Worm (Caenorhabditis elegans) whole organism, dauer: Measurements from ENCODE around the gene Y73C8C.8.
"Not testable (repeated sequence)": the region's sequence is repeated elsewhere in the genome, so short reads cannot be mapped to it uniquely, and the experiment has no call there.

ENCODE experiments used
- unc-62 ChIP-seq: sonication (generic microtip); optimal IDR thresholded peaks from 2 replicates; lab custom pipeline; 2017; ENCODE audit warnings: missing biosample characterization, missing genetic modification reagents, missing genetic modification characterization

Gene Y73C8C.8

DNA sequence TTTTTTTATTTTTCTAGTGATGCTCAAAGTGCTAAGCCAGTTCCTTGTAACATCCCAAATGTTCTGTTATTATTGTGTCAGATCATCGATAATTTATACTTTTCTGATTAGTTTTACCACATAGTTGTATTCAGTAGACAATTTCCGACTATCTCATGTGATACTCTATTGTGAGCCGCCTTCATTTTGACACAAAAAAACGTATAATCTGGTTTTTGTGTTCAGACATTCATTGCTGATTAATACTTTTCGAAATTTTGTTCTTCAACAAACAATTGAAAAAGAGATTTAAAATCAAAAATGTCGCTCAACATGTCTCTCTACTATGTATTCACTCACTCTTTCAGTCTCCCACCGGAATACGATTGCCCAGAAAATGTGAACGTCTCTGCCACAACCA lies 32.2 kb downstream of the Y73C8C.8 start, which contains the start of gene srt-7:
srt-7 (plus strand) TSS at position 301 of the 400 bp plus-strand sequence.
- no peak for TF ChIP-seq unc-62 (GFP tag; lab: Kevin White, UChicago)

ce11 chrV:3080792-3081191 lies 32.9 kb downstream of the Y73C8C.8 start, which contains the start of gene srt-5:
Gene srt-5 (minus strand): TSS chrV:3080892.
- TF ChIP-seq unc-62 (GFP tag; lab: Kevin White, UChicago), result no peak

- TF ChIP-seq unc-62 (GFP tag; lab: Kevin White, UChicago), result no peak
Observed at ce11 chrV:3071548-3071947, 42.1 kb downstream of the Y73C8C.8 start, which contains the start of gene C50H11.13. Gene C50H11.13 (minus strand): TSS chrV:3071648.

ce11 chrV:3069101-3069500 lies 44.5 kb downstream of the Y73C8C.8 start, which contains the start of gene str-40:
Gene str-40 (minus strand): TSS chrV:3069201.
- no peak for TF ChIP-seq unc-62 (GFP tag; lab: Kevin White, UChicago)

DNA sequence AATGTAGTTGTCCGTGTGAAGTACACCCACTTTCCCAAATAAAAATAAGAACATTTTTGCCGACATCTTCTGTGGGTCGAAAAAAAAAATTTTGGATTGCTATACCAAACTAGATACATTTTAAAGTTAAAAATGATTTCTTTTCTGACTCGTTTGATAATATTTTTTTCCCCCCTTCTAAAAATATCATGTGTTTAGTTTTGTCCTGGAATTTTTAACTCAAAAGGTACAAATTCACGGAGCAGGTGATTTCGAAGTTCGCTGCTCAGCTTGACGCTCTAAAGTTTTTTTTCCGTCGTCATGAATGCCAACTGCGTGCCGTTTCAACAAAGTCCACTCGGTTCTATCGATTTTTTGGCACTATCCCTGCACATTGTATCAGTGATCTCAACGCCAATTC lies 47.7 kb downstream of the Y73C8C.8 start, which contains the start of gene srh-185:
srh-185 (plus strand) TSS at position 301 of the 400 bp plus-strand sequence.
- no peak for TF ChIP-seq unc-62 (GFP tag; lab: Kevin White, UChicago)

ce11 chrV:3064418-3064817 lies 49.2 kb downstream of the Y73C8C.8 start, which contains the start of gene srt-16:
Gene srt-16 (minus strand): TSS chrV:3064518.
- not testable (repeated sequence) for TF ChIP-seq unc-62 (GFP tag; lab: Kevin White, UChicago)

DNA sequence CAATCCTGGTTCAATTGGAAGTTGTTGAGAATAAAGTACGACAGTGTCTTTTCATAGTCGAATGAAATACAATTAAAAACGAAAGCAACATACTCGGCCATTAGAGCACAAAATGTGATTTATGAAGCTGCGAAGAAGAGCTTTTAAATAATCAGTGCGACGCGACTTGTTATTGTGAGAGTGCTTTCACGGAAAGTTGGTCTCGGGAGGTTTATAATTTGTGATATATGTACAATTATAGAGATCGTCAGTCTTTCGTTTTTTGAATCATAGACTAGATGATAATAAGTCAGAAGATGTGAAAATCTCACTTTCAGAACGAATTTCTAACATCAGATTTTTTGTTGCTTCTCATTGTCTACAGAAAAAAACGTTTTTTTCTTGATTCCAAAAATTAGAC lies 51.6 kb downstream of the Y73C8C.8 start, which contains the start of gene srt-15:
srt-15 (minus strand) TSS at position 101 of the 400 bp plus-strand sequence.
- no peak for TF ChIP-seq unc-62 (GFP tag; lab: Kevin White, UChicago)
